Worm (Caenorhabditis elegans) whole organism, L4/young adult: ENCODE results near the gene Y47D7A.12.

Experiments used
- W03F9.2 ChIP-seq: fragments of 150-350 bp; optimal IDR thresholded peaks from 2 replicates; lab custom pipeline; 2014; ENCODE audit warnings: missing biosample characterization, missing genetic modification characterization
- him-1 ChIP-seq: sonication (generic microtip); optimal IDR thresholded peaks from 2 replicates; lab custom pipeline; 2016; ENCODE audit warnings: missing genotype, missing genetic modification reagents, missing genetic modification characterization, missing compliant biosample characterization

DNA sequence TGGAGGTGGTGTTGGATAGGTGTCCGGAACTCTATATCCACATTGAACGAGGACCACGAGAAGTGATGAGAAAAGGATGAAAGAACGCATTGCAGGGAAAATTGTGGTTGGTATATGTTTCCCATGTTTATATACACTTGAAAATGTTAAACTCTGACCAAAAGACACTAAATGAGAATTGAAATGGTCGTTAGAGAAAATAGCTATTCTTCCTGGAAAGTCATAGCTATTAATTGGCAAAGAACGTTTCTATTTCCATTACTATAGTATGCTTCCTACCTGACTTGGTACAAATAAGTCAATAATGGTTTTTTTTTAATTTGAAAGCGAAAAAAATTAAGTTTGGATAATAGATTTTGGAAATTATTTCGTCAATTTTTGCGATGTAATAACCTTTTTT is 12.8 kb downstream of the Y47D7A.12 start, which contains the start of gene Y47D7A.18:
- TF ChIP-seq him-1 (tag; lab: Kevin White, UChicago) (no peak), W03F9.2 (tag; lab: Kevin White, UChicago) (no peak)
